Worm (Caenorhabditis elegans): ENCODE results near the gene nhr-155.

DNA sequence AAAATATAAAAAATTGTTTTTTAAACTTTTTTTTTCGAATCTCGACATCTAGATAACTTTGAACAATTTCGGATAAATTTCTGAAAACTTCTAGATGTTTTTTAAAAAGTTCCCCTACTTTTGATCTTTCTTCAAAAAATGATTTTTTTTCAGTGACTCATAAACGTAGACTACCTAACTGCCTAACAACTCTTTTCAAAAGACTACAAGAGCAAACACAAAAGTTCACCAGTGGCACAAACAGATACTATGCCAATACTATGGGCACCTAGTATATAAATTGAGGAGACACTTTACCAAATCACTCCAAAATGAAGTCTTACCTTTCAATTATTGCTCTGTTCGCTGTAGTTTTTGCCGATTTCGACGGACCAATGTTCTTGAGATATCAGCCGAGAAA, 35.5 kb upstream of the nhr-155 start, which contains the start of gene srlf-35:
- TF ChIP-seq hnd-1 (tag; optimal IDR thresholded peaks at IDR 0.05) (no peak), ceh-13 (GFP tag; optimal IDR thresholded peaks at IDR 0.05) (no peak), ama-1 (optimal IDR thresholded peaks at IDR 0.05) (no peak), ets-7 (tag; optimal IDR thresholded peaks at IDR 0.05) (no peak), ceh-36 (tag; optimal IDR thresholded peaks at IDR 0.05) (no peak), aly-1 (tag; optimal IDR thresholded peaks at IDR 0.05) (no peak), hmbx-1 (tag; optimal IDR thresholded peaks at IDR 0.05) (no peak), flt-1 (GFP tag; IDR thresholded peaks at IDR 0.05) (no peak), tbx-37 (GFP tag; conservative IDR thresholded peaks at IDR 0.05) (no peak), tra-4 (tag; optimal IDR thresholded peaks at IDR 0.05) (no peak), F13C5.2 (tag; optimal IDR thresholded peaks at IDR 0.05) (no peak), B0310.2 (tag; optimal IDR thresholded peaks at IDR 0.05) (no peak)

Data from whole organism, early embryonic.